Fruit fly (Drosophila melanogaster): ENCODE results near the gene CG9521.
A peak's percentile ranks its signal among the peaks of the same experiment; 100 is the strongest.

CG9521 gene

dm6 chrX:14840417-14840872 is 12.6 kb downstream of the CG9521 start (continued):
- no peak for TF ChIP-seq gfzf (GFP tag; optimal IDR thresholded peaks at IDR 0.05)
- no peak for TF ChIP-seq CG14050 (GFP tag; IDR thresholded peaks at IDR 0.05)
- peak; percentile 59 for TF ChIP-seq CG2712 (tag; optimal IDR thresholded peaks at IDR 0.05)
- peak; percentile 43 for TF ChIP-seq CG8388 (GFP tag; optimal IDR thresholded peaks at IDR 0.05)
- TF ChIP-seq CG2199 (GFP tag; IDR thresholded peaks at IDR 0.05), result no peak
- TF ChIP-seq CG12219 (GFP tag; optimal IDR thresholded peaks at IDR 0.05), result no peak
- TF ChIP-seq Nf-YB (GFP tag; optimal IDR thresholded peaks at IDR 0.05), result peak; percentile 3
- TF ChIP-seq Dref (GFP tag; IDR thresholded peaks at IDR 0.05), result no peak
- no peak for TF ChIP-seq sd (tag; optimal IDR thresholded peaks at IDR 0.05)
- TF ChIP-seq CG31388 (GFP tag; optimal IDR thresholded peaks at IDR 0.05), result no peak
- TF ChIP-seq trh (GFP tag; optimal IDR thresholded peaks at IDR 0.05), result no peak
- TF ChIP-seq prd (optimal IDR thresholded peaks at IDR 0.05), result no peak
- no peak for TF ChIP-seq prd (GFP tag; IDR thresholded peaks at IDR 0.05)
- TF ChIP-seq kah (GFP tag; optimal IDR thresholded peaks at IDR 0.05), result no peak
- TF ChIP-seq Xrp1 (GFP tag; IDR thresholded peaks at IDR 0.05), result peak; percentile 62; the same call in 1 of the 2 replicates
- peak; percentile 56 for TF ChIP-seq CG7556 (GFP tag; optimal IDR thresholded peaks at IDR 0.05)
- no peak for TF ChIP-seq tio (GFP tag; optimal IDR thresholded peaks at IDR 0.05)
- TF ChIP-seq slbo (GFP tag; IDR thresholded peaks at IDR 0.05), result peak; percentile 75
- no peak for TF ChIP-seq CG8765 (GFP tag; IDR thresholded peaks at IDR 0.05)
- peak; percentile 56 for TF ChIP-seq CG10979 (tag; optimal IDR thresholded peaks at IDR 0.05)
- peak; percentile 21 for TF ChIP-seq caup (GFP tag; optimal IDR thresholded peaks at IDR 0.05; ENCODE audit: severe bottlenecking)
- no peak for TF ChIP-seq ham (GFP tag; IDR thresholded peaks at IDR 0.05)
- no peak for TF ChIP-seq CG7357 (GFP tag; IDR thresholded peaks at IDR 0.05)
- no peak for TF ChIP-seq CG30020 (tag; optimal IDR thresholded peaks at IDR 0.05)
- no peak for TF ChIP-seq Lhr (GFP tag; optimal IDR thresholded peaks at IDR 0.05)
- no peak for TF ChIP-seq CG2116 (GFP tag; optimal IDR thresholded peaks at IDR 0.05)
- no peak for TF ChIP-seq croc (GFP tag; conservative IDR thresholded peaks at IDR 0.05)
- TF ChIP-seq ttk (GFP tag; IDR thresholded peaks at IDR 0.05), result no peak
- TF ChIP-seq CG10321 (GFP tag; IDR thresholded peaks at IDR 0.05), result no peak
- no peak for TF ChIP-seq wdn (GFP tag; IDR thresholded peaks at IDR 0.05)
- TF ChIP-seq so (GFP tag; IDR thresholded peaks at IDR 0.05), result no peak
- TF ChIP-seq chinmo (GFP tag; IDR thresholded peaks at IDR 0.05; ENCODE audit: partially characterized antibody), result no peak
- no peak for TF ChIP-seq pita (GFP tag; optimal IDR thresholded peaks at IDR 0.05)
- TF ChIP-seq fd96Cb (tag; optimal IDR thresholded peaks at IDR 0.05), result peak; percentile 55
- no peak for TF ChIP-seq tup (GFP tag; optimal IDR thresholded peaks at IDR 0.05)
- TF ChIP-seq CG8478 (optimal IDR thresholded peaks at IDR 0.05), result no peak
- no peak for TF ChIP-seq Dad (GFP tag; optimal IDR thresholded peaks at IDR 0.05)
- peak; percentile 42 for TF ChIP-seq esg (GFP tag; conservative IDR thresholded peaks at IDR 0.05)
- TF ChIP-seq D (optimal IDR thresholded peaks at IDR 0.05), result no peak
- peak; percentile 31 for TF ChIP-seq D (GFP tag; optimal IDR thresholded peaks at IDR 0.05)
- TF ChIP-seq oc (tag; optimal IDR thresholded peaks at IDR 0.05), result peak; percentile 1
- 0 out of 2 replicates have a peak, but pooled peaks have one; percentile 18 for TF ChIP-seq dimm (GFP tag; IDR thresholded peaks at IDR 0.05)
- TF ChIP-seq CG18476 (GFP tag; optimal IDR thresholded peaks at IDR 0.05), result no peak
- TF ChIP-seq CG12236 (GFP tag; optimal IDR thresholded peaks at IDR 0.05), result no peak
- peak; percentile 52 for TF ChIP-seq CG6813 (GFP tag; optimal IDR thresholded peaks at IDR 0.05)
- TF ChIP-seq Kr (GFP tag; optimal IDR thresholded peaks at IDR 0.05), result no peak
- no peak for TF ChIP-seq Spps (tag; optimal IDR thresholded peaks at IDR 0.05)
- TF ChIP-seq CG18619 (GFP tag; optimal IDR thresholded peaks at IDR 0.05), result peak; percentile 22
- no peak for TF ChIP-seq Gsc (GFP tag; IDR thresholded peaks at IDR 0.05)
- no peak for TF ChIP-seq ems (GFP tag; optimal IDR thresholded peaks at IDR 0.05)
- TF ChIP-seq CG32532 (GFP tag; IDR thresholded peaks at IDR 0.05), result peak; percentile 76
- no peak for TF ChIP-seq CG8290 (GFP tag; optimal IDR thresholded peaks at IDR 0.05)
- no peak for TF ChIP-seq CG8290 (tag; optimal IDR thresholded peaks at IDR 0.05)

All from whole organism, embryonic.